Worm (Caenorhabditis elegans) whole organism, young adult: ENCODE results near the gene rpoa-1.

Experiments used
- B0035.1 ChIP-seq: sonication (generic microtip); optimal IDR thresholded peaks from 2 replicates; lab custom pipeline; 2016; ENCODE audit warnings: missing genetic modification characterization, mild to moderate bottlenecking, missing compliant biosample characterization, missing genotype, missing genetic modification reagents
- B0261.1 ChIP-seq: sonication (generic microtip); optimal IDR thresholded peaks from 2 replicates; lab custom pipeline; 2016; ENCODE audit warnings: mild to moderate bottlenecking, missing genetic modification characterization, moderate library complexity, missing compliant biosample characterization
- B0336.3 ChIP-seq: fragments of 200-800 bp; sonication (Bioruptor generic); IDR thresholded peaks from 2 replicates; pipeline ENCODE4 v1.3.6; 2022; ENCODE audit warnings: missing genetic modification characterization, missing compliant biosample characterization
- C17E4.6 ChIP-seq: fragments of 200-800 bp; sonication (Bioruptor generic); IDR thresholded peaks from 2 replicates; pipeline ENCODE4 v1.3.6; 2022; ENCODE audit warnings: missing genetic modification reagents, missing genetic modification characterization, missing compliant biosample characterization
- D2030.7 ChIP-seq: fragments of 200-800 bp; sonication (Bioruptor generic); IDR thresholded peaks from 2 replicates; pipeline ENCODE4 v1.3.6; 2022; ENCODE audit warnings: missing genetic modification reagents, missing genetic modification characterization, missing compliant biosample characterization
- F39B2.1 ChIP-seq: fragments of 200-800 bp; sonication (Bioruptor generic); IDR thresholded peaks from 2 replicates; pipeline ENCODE4 v1.3.6; 2022; ENCODE audit warnings: missing genetic modification reagents, missing genetic modification characterization, missing compliant biosample characterization
- F57A8.1 ChIP-seq: fragments of 200-800 bp; sonication (Bioruptor generic); optimal IDR thresholded peaks from 2 replicates; lab custom pipeline; 2018; ENCODE audit warnings: mild to moderate bottlenecking, missing genetic modification characterization, moderate library complexity, missing compliant biosample characterization
- Y53G8AR.9 ChIP-seq: fragments of 200-800 bp; sonication (Bioruptor generic); conservative IDR thresholded peaks from 2 replicates; pipeline ENCODE4 v1.3.6; 2022; ENCODE audit warnings: missing genetic modification reagents, missing genetic modification characterization, missing compliant biosample characterization
- ZK185.1 ChIP-seq: sonication (generic microtip); optimal IDR thresholded peaks from 2 replicates; lab custom pipeline; 2016; ENCODE audit warnings: mild to moderate bottlenecking, missing genetic modification characterization, missing compliant biosample characterization; ENCODE audit not compliant: poor library complexity, severe bottlenecking
- akir-1 ChIP-seq: fragments of 200-800 bp; sonication (Bioruptor generic); optimal IDR thresholded peaks from 2 replicates; lab custom pipeline; 2018; ENCODE audit warnings: mild to moderate bottlenecking, missing genetic modification characterization, moderate library complexity, missing compliant biosample characterization
- aptf-2 ChIP-seq: fragments of 200-800 bp; sonication (Bioruptor generic); conservative IDR thresholded peaks from 2 replicates; pipeline ENCODE4 v1.3.6; 2022; ENCODE audit warnings: missing genetic modification reagents, missing genetic modification characterization, missing compliant biosample characterization
- athp-1 ChIP-seq: sonication (generic microtip); optimal IDR thresholded peaks from 2 replicates; lab custom pipeline; 2017; ENCODE audit warnings: mild to moderate bottlenecking, missing genetic modification characterization, missing compliant biosample characterization
- attf-6 ChIP-seq: fragments of 200-800 bp; sonication (Bioruptor generic); IDR thresholded peaks from 2 replicates; pipeline ENCODE4 v1.3.6; 2022; ENCODE audit warnings: missing genetic modification reagents, missing genetic modification characterization, missing compliant biosample characterization
- cebp-1 ChIP-seq, 2 experiments: fragments of 200-800 bp in 1 of 2; sonication (Bioruptor generic) in 1 of 2; sonication (generic microtip) in 1 of 2; IDR thresholded peaks in 1 of 2; optimal IDR thresholded peaks in 1 of 2; 2 replicates each; pipeline versions ENCODE4 v1.3.6 to Lab custom; 2017 to 2022; ENCODE audit warnings: missing compliant biosample characterization in 2 of 2, missing genetic modification characterization in 2 of 2, mild to moderate bottlenecking in 1 of 2, missing genetic modification reagents in 1 of 2, moderate library complexity in 1 of 2
- cebp-2 ChIP-seq: fragments of 200-800 bp; sonication (Bioruptor generic); IDR thresholded peaks from 2 replicates; pipeline ENCODE4 v1.3.6; 2022; ENCODE audit warnings: missing genetic modification characterization, missing compliant biosample characterization
- ceh-27 ChIP-seq: fragments of 200-800 bp; sonication (Bioruptor generic); optimal IDR thresholded peaks from 2 replicates; lab custom pipeline; 2018; ENCODE audit warnings: mild to moderate bottlenecking, missing genetic modification characterization, moderate library complexity, missing compliant biosample characterization
- ceh-58 ChIP-seq: fragments of 200-800 bp; sonication (Bioruptor generic); IDR thresholded peaks from 2 replicates; pipeline ENCODE4 v1.3.6; 2022; ENCODE audit warnings: missing genetic modification characterization, missing compliant biosample characterization
- ceh-79 ChIP-seq: sonication (generic microtip); optimal IDR thresholded peaks from 2 replicates; lab custom pipeline; 2017; ENCODE audit warnings: mild to moderate bottlenecking, missing genetic modification characterization, missing compliant biosample characterization
- ceh-91 ChIP-seq: fragments of 200-800 bp; sonication (Bioruptor generic); IDR thresholded peaks from 2 replicates; pipeline ENCODE4 v1.3.6; 2022; ENCODE audit warnings: missing genetic modification reagents, missing genetic modification characterization, missing compliant biosample characterization
- fkh-3 ChIP-seq: sonication (generic microtip); optimal IDR thresholded peaks from 2 replicates; lab custom pipeline; 2016; ENCODE audit warnings: mild to moderate bottlenecking, missing genetic modification characterization, missing compliant biosample characterization
- gei-17 ChIP-seq: fragments of 200-800 bp; sonication (Bioruptor generic); optimal IDR thresholded peaks from 2 replicates; lab custom pipeline; 2018; ENCODE audit warnings: mild to moderate bottlenecking, missing genetic modification characterization, missing compliant biosample characterization
- him-1 ChIP-seq: sonication (generic microtip); optimal IDR thresholded peaks from 2 replicates; lab custom pipeline; 2016; ENCODE audit warnings: missing genotype, missing genetic modification reagents, missing genetic modification characterization, missing compliant biosample characterization
- hlh-12 ChIP-seq: sonication (generic microtip); optimal IDR thresholded peaks from 2 replicates; lab custom pipeline; 2016; ENCODE audit warnings: missing genetic modification characterization, missing compliant biosample characterization
- hlh-26 ChIP-seq: fragments of 200-800 bp; sonication (Bioruptor generic); conservative IDR thresholded peaks from 2 replicates; pipeline ENCODE4 v1.3.6; 2022; ENCODE audit warnings: missing genetic modification reagents, missing genetic modification characterization, missing compliant biosample characterization
- hmg-20 ChIP-seq: fragments of 200-800 bp; sonication (Bioruptor generic); IDR thresholded peaks from 2 replicates; pipeline ENCODE4 v1.3.6; 2022; ENCODE audit warnings: missing genetic modification reagents, missing genetic modification characterization, missing compliant biosample characterization
- hsf-1 ChIP-seq: fragments of 200-800 bp; sonication (Bioruptor generic); IDR thresholded peaks from 2 replicates; pipeline ENCODE4 v1.3.6; 2022; ENCODE audit warnings: missing genetic modification reagents, missing genetic modification characterization, missing compliant biosample characterization
- lin-26 ChIP-seq: fragments of 200-800 bp; sonication (Bioruptor generic); IDR thresholded peaks from 2 replicates; pipeline ENCODE4 v1.3.6; 2022; ENCODE audit warnings: missing genetic modification reagents, missing genetic modification characterization, missing compliant biosample characterization
- lin-40 ChIP-seq: sonication (generic microtip); optimal IDR thresholded peaks from 2 replicates; lab custom pipeline; 2016; ENCODE audit warnings: missing genetic modification characterization, mild to moderate bottlenecking, missing compliant biosample characterization, missing genotype, missing genetic modification reagents
- lin-54 ChIP-seq: fragments of 200-800 bp; sonication (Bioruptor generic); optimal IDR thresholded peaks from 2 replicates; lab custom pipeline; 2018; ENCODE audit warnings: mild to moderate bottlenecking, missing genetic modification characterization, missing compliant biosample characterization
- mcd-1 ChIP-seq: fragments of 200-800 bp; sonication (Bioruptor generic); IDR thresholded peaks from 2 replicates; pipeline ENCODE4 v1.3.6; 2022; ENCODE audit warnings: missing genetic modification reagents, missing genetic modification characterization, missing compliant biosample characterization
- nfya-1 ChIP-seq: sonication (generic microtip); optimal IDR thresholded peaks from 2 replicates; lab custom pipeline; 2017; ENCODE audit warnings: antibody characterized with exemption, missing compliant biosample characterization, missing genetic modification characterization, borderline replicate concordance; ENCODE audit not compliant: insufficient read depth
- nfya-2 ChIP-seq: fragments of 200-800 bp; sonication (Bioruptor generic); IDR thresholded peaks from 2 replicates; pipeline ENCODE4 v1.3.6; 2022; ENCODE audit warnings: missing genetic modification reagents, missing genetic modification characterization, missing compliant biosample characterization
- nhr-179 ChIP-seq: sonication (generic microtip); optimal IDR thresholded peaks from 2 replicates; lab custom pipeline; 2016; ENCODE audit warnings: mild to moderate bottlenecking, missing genetic modification characterization, missing compliant biosample characterization
- nhr-27 ChIP-seq: fragments of 200-800 bp; sonication (Bioruptor generic); optimal IDR thresholded peaks from 2 replicates; lab custom pipeline; 2018; ENCODE audit warnings: mild to moderate bottlenecking, missing genetic modification characterization, moderate library complexity, missing compliant biosample characterization
- nhr-90 ChIP-seq: sonication (generic microtip); optimal IDR thresholded peaks from 2 replicates; lab custom pipeline; 2016; ENCODE audit warnings: missing genotype, mild to moderate bottlenecking, missing genetic modification characterization, missing compliant biosample characterization
- pha-4 ChIP-seq: fragments of 150-350 bp; sonication (generic microtip); optimal IDR thresholded peaks from 2 replicates; lab custom pipeline; 2014; ENCODE audit warnings: missing biosample characterization, missing genetic modification reagents, missing genetic modification characterization
- rcor-1 ChIP-seq: fragments of 200-800 bp; sonication (Bioruptor generic); IDR thresholded peaks from 2 replicates; pipeline ENCODE4 v1.3.6; 2022; ENCODE audit warnings: missing genetic modification reagents, missing genetic modification characterization, missing compliant biosample characterization
- repo-1 ChIP-seq: sonication (generic microtip); optimal IDR thresholded peaks from 2 replicates; lab custom pipeline; 2017; ENCODE audit warnings: mild to moderate bottlenecking, missing genetic modification characterization, missing compliant biosample characterization
- rpc-1 ChIP-seq, 2 experiments: fragments of 150-350 bp in 1 of 2; sonication (generic microtip) in 1 of 2; optimal IDR thresholded peaks; 2 replicates each; lab custom pipeline; 2014 to 2018; ENCODE audit warnings: missing biosample characterization in 1 of 2, missing genetic modification characterization in 1 of 2, missing genetic modification reagents in 1 of 2, missing genotype in 1 of 2
- snpc-1.3 ChIP-seq: sonication (generic microtip); optimal IDR thresholded peaks from 2 replicates; lab custom pipeline; 2017; ENCODE audit warnings: missing genetic modification characterization, mild to moderate bottlenecking, missing compliant biosample characterization, antibody characterized with exemption, moderate library complexity, missing genotype, missing genetic modification reagents; ENCODE audit not compliant: insufficient read depth
- snpc-4 ChIP-seq, 5 experiments: fragments of 150-350 bp in 1 of 5; sonication (generic microtip) in 4 of 5; optimal IDR thresholded peaks; 2 replicates each; lab custom pipeline; 2014 to 2018; ENCODE audit warnings: missing genetic modification characterization in 5 of 5, missing biosample characterization in 3 of 5, antibody characterized with exemption in 2 of 5, mild to moderate bottlenecking in 2 of 5, missing compliant biosample characterization in 2 of 5, missing genotype in 2 of 5, moderate library complexity in 2 of 5, missing genetic modification reagents in 1 of 5
- tbx-9 ChIP-seq: sonication (generic microtip); optimal IDR thresholded peaks from 2 replicates; lab custom pipeline; 2016; ENCODE audit warnings: borderline replicate concordance, missing genetic modification characterization, inconsistent platforms, missing compliant biosample characterization
- tlf-1 ChIP-seq: fragments of 200-800 bp; sonication (Bioruptor generic); optimal IDR thresholded peaks from 2 replicates; lab custom pipeline; 2018; ENCODE audit warnings: mild to moderate bottlenecking, missing genetic modification characterization, missing compliant biosample characterization
- unc-130 ChIP-seq: sonication (generic microtip); optimal IDR thresholded peaks from 2 replicates; lab custom pipeline; 2016; ENCODE audit warnings: missing genetic modification reagents, missing genetic modification characterization, missing compliant biosample characterization
- unc-62 ChIP-seq: fragments of 150-350 bp; optimal IDR thresholded peaks from 2 replicates; lab custom pipeline; 2014; ENCODE audit warnings: missing biosample characterization, missing genetic modification reagents, missing genetic modification characterization
- ztf-18 ChIP-seq: sonication (generic microtip); optimal IDR thresholded peaks from 2 replicates; lab custom pipeline; 2016; ENCODE audit warnings: missing genotype, mild to moderate bottlenecking, missing genetic modification characterization, missing compliant biosample characterization
- ztf-26 ChIP-seq: sonication (generic microtip); optimal IDR thresholded peaks from 2 replicates; lab custom pipeline; 2017; ENCODE audit warnings: missing genetic modification characterization, missing compliant biosample characterization

Gene rpoa-1

ce11 chrII:13723754-13724153 lies 29.2 kb upstream of the rpoa-1 start (continued):
- TF ChIP-seq fkh-3 (tag; lab: Kevin White, UChicago) (no peak), ceh-27 (GFP tag; lab: Kevin White, UChicago) (no peak), nfya-2 (no peak), ZK185.1 (tag; lab: Kevin White, UChicago) (no peak), mcd-1 (0 out of 2 replicates have a peak, but pooled peaks have one; percentile 17), Y53G8AR.9 (GFP tag; lab: Robert Waterston, UW) (no peak), F39B2.1 (GFP tag; lab: Robert Waterston, UW) (no peak), cebp-2 (GFP tag; lab: Robert Waterston, UW) (no peak), B0035.1 (no peak), snpc-1.3 (tag; lab: Kevin White, UChicago) (no peak), athp-1 (peak; percentile 25), aptf-2 (GFP tag; lab: Robert Waterston, UW) (no peak), pha-4 (no peak), cebp-1 (GFP tag; IDR thresholded peaks at IDR 0.05; lab: Robert Waterston, UW) (no peak), cebp-1 (tag; optimal IDR thresholded peaks at IDR 0.05; lab: Kevin White, UChicago) (peak; percentile 24), him-1 (no peak), F57A8.1 (no peak), nhr-179 (no peak), ceh-91 (GFP tag; lab: Robert Waterston, UW) (no peak), B0336.3 (peak; percentile 53; the same call in 1 of the 2 replicates), tbx-9 (tag; lab: Kevin White, UChicago) (no peak), lin-40 (tag; lab: Kevin White, UChicago) (no peak), nfya-1 (no peak), akir-1 (GFP tag; lab: Kevin White, UChicago) (no peak), C17E4.6 (GFP tag; lab: Robert Waterston, UW) (no peak), lin-26 (GFP tag; lab: Robert Waterston, UW) (no peak), nhr-90 (tag; lab: Kevin White, UChicago) (no peak), lin-54 (GFP tag; lab: Kevin White, UChicago) (no peak), snpc-4 (GFP tag; optimal IDR thresholded peaks at IDR 0.05; lab: Kevin White, UChicago) (no peak), snpc-4 (tag; optimal IDR thresholded peaks at IDR 0.05; lab: Kevin White, UChicago) (no peak), gei-17 (GFP tag; lab: Kevin White, UChicago) (no peak), ceh-58 (GFP tag; lab: Robert Waterston, UW) (no peak), hmg-20 (GFP tag; lab: Robert Waterston, UW) (no peak), nhr-27 (tag; lab: Kevin White, UChicago) (no peak), hlh-12 (tag; lab: Kevin White, UChicago) (no peak), rpc-1 (optimal IDR thresholded peaks at IDR 0.05; lab: Kevin White, UChicago) (no peak), rpc-1 (tag; optimal IDR thresholded peaks at IDR 0.05; lab: Kevin White, UChicago) (no peak), hsf-1 (0 out of 2 replicates have a peak, but pooled peaks have one; percentile 18), ztf-18 (no peak), ceh-79 (tag; lab: Kevin White, UChicago) (no peak), repo-1 (no peak), rcor-1 (GFP tag; lab: Robert Waterston, UW) (no peak), ztf-26 (tag; lab: Kevin White, UChicago) (no peak), attf-6 (GFP tag; lab: Robert Waterston, UW) (0 out of 2 replicates have a peak, but pooled peaks have one; percentile 15), D2030.7 (GFP tag; lab: Robert Waterston, UW) (no peak), unc-62 (no peak), hlh-26 (GFP tag; lab: Robert Waterston, UW) (no peak), B0261.1 (tag; lab: Kevin White, UChicago) (no peak), unc-130 (no peak), tlf-1 (GFP tag; lab: Kevin White, UChicago) (no peak)
